Worm (Caenorhabditis elegans): ENCODE results near the gene W06D11.5.

- TF ChIP-seq ztf-1 (GFP tag; conservative IDR thresholded peaks at IDR 0.05) (no peak), peb-1 (tag; optimal IDR thresholded peaks at IDR 0.05) (no peak)
Measured at ce11 chrX:12270841-12271240, 29.1 kb upstream of the W06D11.5 start, which contains the start of gene otpl-8.

All from whole organism, L2 larva.